Fruit fly (Drosophila melanogaster) whole organism, prepupa: Measurements from ENCODE around the gene ppk23.
A peak's percentile ranks its signal among the peaks of the same experiment; 100 is the strongest.

Experiments
- Blimp-1 ChIP-seq: fragments of 200-800 bp; sonication (Bioruptor generic); optimal IDR thresholded peaks from 3 replicates; lab custom pipeline; 2017; ENCODE audit warnings: missing biosample characterization, missing genetic modification characterization, mild to moderate bottlenecking, moderate library complexity, missing genetic modification reagents
- CG10669 ChIP-seq: fragments of 200-800 bp; sonication (Bioruptor generic); optimal IDR thresholded peaks from 3 replicates; lab custom pipeline; 2018; ENCODE audit warnings: missing biosample characterization, mild to moderate bottlenecking, missing genetic modification characterization, moderate library complexity
- CG11294 ChIP-seq: fragments of 200-800 bp; sonication (Bioruptor generic); IDR thresholded peaks from 2 replicates; pipeline ENCODE4 v1.3.6; 2022; ENCODE audit warnings: missing biosample characterization, missing genetic modification characterization
- CG11762 ChIP-seq: fragments of 200-800 bp; sonication (Bioruptor generic); optimal IDR thresholded peaks from 3 replicates; lab custom pipeline; 2016; ENCODE audit warnings: missing biosample characterization, missing genetic modification characterization; ENCODE audit not compliant: insufficient read depth
- CG11902 ChIP-seq: fragments of 200-800 bp; sonication (Bioruptor generic); optimal IDR thresholded peaks from 3 replicates; lab custom pipeline; 2016; ENCODE audit warnings: missing biosample characterization, missing genetic modification characterization
- CG15336 ChIP-seq: fragments of 200-800 bp; sonication (Bioruptor generic); IDR thresholded peaks from 2 replicates; pipeline ENCODE4 v1.3.6; 2022; ENCODE audit warnings: missing biosample characterization, missing genetic modification characterization
- CG1621 ChIP-seq: fragments of 200-800 bp; sonication (Bioruptor generic); optimal IDR thresholded peaks from 3 replicates; lab custom pipeline; 2018; ENCODE audit warnings: missing biosample characterization, mild to moderate bottlenecking, missing genetic modification characterization
- CG16779 ChIP-seq: fragments of 200-800 bp; sonication (Bioruptor generic); optimal IDR thresholded peaks from 3 replicates; lab custom pipeline; 2017; ENCODE audit warnings: missing biosample characterization, mild to moderate bottlenecking, missing genetic modification characterization
- CG3032 ChIP-seq: fragments of 200-800 bp; optimal IDR thresholded peaks from 2 replicates; lab custom pipeline; 2019; ENCODE audit warnings: missing biosample characterization, mild to moderate bottlenecking, missing genetic modification characterization, moderate library complexity
- CG31627 ChIP-seq: fragments of 200-800 bp; sonication (Bioruptor generic); optimal IDR thresholded peaks from 3 replicates; lab custom pipeline; 2016; ENCODE audit warnings: missing biosample characterization, missing genetic modification characterization
- CG32006 ChIP-seq: fragments of 200-800 bp; sonication (Bioruptor generic); optimal IDR thresholded peaks from 3 replicates; lab custom pipeline; 2017; ENCODE audit warnings: missing biosample characterization, mild to moderate bottlenecking, missing genetic modification characterization
- CG34406 ChIP-seq: fragments of 200-800 bp; sonication (Bioruptor generic); optimal IDR thresholded peaks from 3 replicates; lab custom pipeline; 2016; ENCODE audit warnings: missing biosample characterization, missing genetic modification characterization
- CG3919 ChIP-seq: fragments of 200-800 bp; sonication (Bioruptor generic); optimal IDR thresholded peaks from 3 replicates; lab custom pipeline; 2016; ENCODE audit warnings: missing biosample characterization, missing genetic modification characterization
- CG6792 ChIP-seq: fragments of 200-800 bp; sonication (Bioruptor generic); optimal IDR thresholded peaks from 3 replicates; lab custom pipeline; 2016; ENCODE audit warnings: missing biosample characterization, missing genetic modification characterization
- CG6808 ChIP-seq: fragments of 200-800 bp; sonication (Bioruptor generic); optimal IDR thresholded peaks from 3 replicates; lab custom pipeline; 2017; ENCODE audit warnings: missing biosample characterization, missing genetic modification characterization, mild to moderate bottlenecking, moderate library complexity, missing genetic modification reagents
- CG6854 ChIP-seq: fragments of 200-800 bp; sonication (Bioruptor generic); optimal IDR thresholded peaks from 2 replicates; lab custom pipeline; 2017; ENCODE audit warnings: missing biosample characterization, mild to moderate bottlenecking, missing genetic modification characterization
- CG7368 ChIP-seq: fragments of 200-800 bp; sonication (Bioruptor generic); optimal IDR thresholded peaks from 3 replicates; lab custom pipeline; 2016; ENCODE audit warnings: missing biosample characterization, missing genetic modification characterization
- CG8119 ChIP-seq: fragments of 200-800 bp; sonication (Bioruptor generic); IDR thresholded peaks from 3 replicates; pipeline ENCODE4 v1.3.6; 2022; ENCODE audit warnings: missing biosample characterization, missing genetic modification characterization
- CG8319 ChIP-seq: fragments of 200-800 bp; sonication (Bioruptor generic); optimal IDR thresholded peaks from 3 replicates; lab custom pipeline; 2016; ENCODE audit warnings: missing biosample characterization, missing genetic modification characterization
- CG9139 ChIP-seq: fragments of 200-800 bp; sonication (Bioruptor generic); optimal IDR thresholded peaks from 3 replicates; lab custom pipeline; 2017; ENCODE audit warnings: missing biosample characterization, mild to moderate bottlenecking, missing genetic modification characterization
- Eip75B ChIP-seq: fragments of 200-800 bp; sonication (Bioruptor generic); optimal IDR thresholded peaks from 3 replicates; lab custom pipeline; 2016; ENCODE audit warnings: missing biosample characterization, missing genetic modification characterization
- Eip93F ChIP-seq: fragments of 200-800 bp; sonication (Bioruptor generic); optimal IDR thresholded peaks from 2 replicates; lab custom pipeline; 2016; ENCODE audit warnings: missing biosample characterization, mild to moderate bottlenecking, missing genetic modification characterization
- Ets21C ChIP-seq: fragments of 200-800 bp; sonication (Bioruptor generic); optimal IDR thresholded peaks from 3 replicates; lab custom pipeline; 2016; ENCODE audit warnings: missing biosample characterization, missing genetic modification characterization
- Ets96B ChIP-seq: fragments of 200-800 bp; optimal IDR thresholded peaks from 2 replicates; lab custom pipeline; 2019; ENCODE audit warnings: missing biosample characterization, mild to moderate bottlenecking, missing genetic modification characterization, moderate library complexity
- Gug ChIP-seq: fragments of 200-800 bp; sonication (Bioruptor generic); IDR thresholded peaks from 2 replicates; pipeline ENCODE4 v1.3.6; 2022; ENCODE audit warnings: missing biosample characterization, missing genetic modification characterization
- Hr38 ChIP-seq: sonication (Bioruptor generic); optimal IDR thresholded peaks from 2 replicates; lab custom pipeline; 2016; ENCODE audit warnings: missing biosample characterization, missing genetic modification characterization
- Hr4 ChIP-seq: fragments of 200-800 bp; sonication (Bioruptor generic); optimal IDR thresholded peaks from 3 replicates; lab custom pipeline; 2016; ENCODE audit warnings: missing biosample characterization, missing genetic modification characterization
- Lpt ChIP-seq: fragments of 200-800 bp; sonication (Bioruptor generic); optimal IDR thresholded peaks from 3 replicates; lab custom pipeline; 2016; ENCODE audit warnings: missing biosample characterization, missing genetic modification characterization
- Met ChIP-seq: fragments of 200-800 bp; sonication (Bioruptor generic); optimal IDR thresholded peaks from 3 replicates; lab custom pipeline; 2016; ENCODE audit warnings: missing biosample characterization, missing genetic modification characterization
- OdsH ChIP-seq: fragments of 200-800 bp; sonication (Bioruptor generic); optimal IDR thresholded peaks from 3 replicates; lab custom pipeline; 2016; ENCODE audit warnings: missing biosample characterization, missing genetic modification characterization
- Smox ChIP-seq: fragments of 200-800 bp; sonication (Bioruptor generic); optimal IDR thresholded peaks from 3 replicates; lab custom pipeline; 2016; ENCODE audit warnings: missing biosample characterization, missing genetic modification characterization
- Sox102F ChIP-seq: fragments of 200-800 bp; sonication (Bioruptor generic); optimal IDR thresholded peaks from 2 replicates; lab custom pipeline; 2016; ENCODE audit warnings: missing biosample characterization, mild to moderate bottlenecking, missing genetic modification characterization
- Sox14 ChIP-seq: fragments of 200-800 bp; sonication (Bioruptor generic); optimal IDR thresholded peaks from 3 replicates; lab custom pipeline; 2016; ENCODE audit warnings: missing biosample characterization, missing genetic modification characterization
- Sox15 ChIP-seq: fragments of 200-800 bp; sonication (Bioruptor generic); optimal IDR thresholded peaks from 3 replicates; lab custom pipeline; 2016; ENCODE audit warnings: missing biosample characterization, missing genetic modification characterization
- achi ChIP-seq: fragments of 200-800 bp; sonication (Bioruptor generic); optimal IDR thresholded peaks from 3 replicates; lab custom pipeline; 2016; ENCODE audit warnings: missing biosample characterization, missing genetic modification characterization
- acj6 ChIP-seq: fragments of 200-800 bp; sonication (Bioruptor generic); optimal IDR thresholded peaks from 3 replicates; lab custom pipeline; 2016; ENCODE audit warnings: missing biosample characterization, missing genetic modification characterization
- cyc ChIP-seq: fragments of 200-800 bp; sonication (Bioruptor generic); optimal IDR thresholded peaks from 3 replicates; lab custom pipeline; 2016; ENCODE audit warnings: missing biosample characterization, missing genetic modification characterization
- dac ChIP-seq: fragments of 200-800 bp; sonication (Bioruptor generic); optimal IDR thresholded peaks from 2 replicates; lab custom pipeline; 2017; ENCODE audit warnings: missing biosample characterization, mild to moderate bottlenecking, missing genetic modification characterization
- eg ChIP-seq: fragments of 200-800 bp; sonication (Bioruptor generic); IDR thresholded peaks from 3 replicates; pipeline ENCODE4 v1.3.6; 2022; ENCODE audit warnings: missing biosample characterization, missing genetic modification characterization
- esn ChIP-seq: fragments of 200-800 bp; sonication (Bioruptor generic); optimal IDR thresholded peaks from 2 replicates; lab custom pipeline; 2016; ENCODE audit warnings: missing biosample characterization, mild to moderate bottlenecking, missing genetic modification characterization, moderate library complexity
- fd59A ChIP-seq: fragments of 200-800 bp; sonication (Bioruptor generic); optimal IDR thresholded peaks from 2 replicates; lab custom pipeline; 2017; ENCODE audit warnings: missing biosample characterization, mild to moderate bottlenecking, missing genetic modification characterization, missing genetic modification reagents
- fd85E ChIP-seq: fragments of 200-800 bp; sonication (Bioruptor generic); optimal IDR thresholded peaks from 3 replicates; lab custom pipeline; 2016; ENCODE audit warnings: missing biosample characterization, missing genetic modification characterization
- fkh ChIP-seq: fragments of 200-800 bp; sonication (Bioruptor generic); optimal IDR thresholded peaks from 3 replicates; lab custom pipeline; 2017; ENCODE audit warnings: missing biosample characterization, mild to moderate bottlenecking, missing genetic modification characterization, moderate library complexity
- lz ChIP-seq: fragments of 200-800 bp; sonication (Bioruptor generic); optimal IDR thresholded peaks from 3 replicates; lab custom pipeline; 2016; ENCODE audit warnings: missing biosample characterization, missing genetic modification characterization
- net ChIP-seq: fragments of 200-800 bp; sonication (Bioruptor generic); optimal IDR thresholded peaks from 3 replicates; lab custom pipeline; 2016; ENCODE audit warnings: missing biosample characterization, missing genetic modification characterization
- pdm3 ChIP-seq: fragments of 200-800 bp; sonication (Bioruptor generic); optimal IDR thresholded peaks from 3 replicates; lab custom pipeline; 2016; ENCODE audit warnings: missing biosample characterization, missing genetic modification characterization
- salr ChIP-seq, 2 experiments: fragments of 200-800 bp; sonication (Bioruptor generic); optimal IDR thresholded peaks; 3 replicates each; lab custom pipeline; 2016 to 2018; ENCODE audit warnings: missing biosample characterization in 2 of 2, missing genetic modification characterization in 2 of 2, mild to moderate bottlenecking in 1 of 2
- spab ChIP-seq: fragments of 200-800 bp; sonication (Bioruptor generic); optimal IDR thresholded peaks from 2 replicates; lab custom pipeline; 2017; ENCODE audit warnings: missing biosample characterization, mild to moderate bottlenecking, missing genetic modification characterization, missing genetic modification reagents
- ss ChIP-seq, 2 experiments: fragments of 200-800 bp; sonication (Bioruptor generic); optimal IDR thresholded peaks; 2 replicates in 1 of 2; 3 replicates in 1 of 2; lab custom pipeline; 2017 to 2018; ENCODE audit warnings: mild to moderate bottlenecking in 2 of 2, missing biosample characterization in 2 of 2, missing genetic modification characterization in 2 of 2, moderate library complexity in 1 of 2
- svp ChIP-seq: fragments of 200-800 bp; sonication (Bioruptor generic); peaks from one replicate; lab custom pipeline; 2016; ENCODE audit warnings: missing biosample characterization, missing genetic modification characterization
- topi ChIP-seq: fragments of 200-800 bp; sonication (Bioruptor generic); optimal IDR thresholded peaks from 3 replicates; lab custom pipeline; 2016; ENCODE audit warnings: missing biosample characterization, missing genetic modification characterization
- vri ChIP-seq: fragments of 200-800 bp; sonication (Bioruptor generic); optimal IDR thresholded peaks from 3 replicates; lab custom pipeline; 2016; ENCODE audit warnings: missing biosample characterization, mild to moderate bottlenecking, missing genetic modification characterization

ppk23 gene

dm6 chrX:17579782-17580451 lies 10.9 kb upstream of the ppk23 start, which contains the start of gene CG12991:
Gene CG12991, plus strand, starts transcription at chrX:17579861.
- no peak for TF ChIP-seq CG11902
- TF ChIP-seq CG16779 (tag; lab: Kevin White, UChicago) = peak; percentile 8
- no peak for TF ChIP-seq CG1621 (tag; lab: Kevin White, UChicago)
- TF ChIP-seq CG7368 (GFP tag; lab: Kevin White, UChicago) = no peak
- peak; percentile 42 for TF ChIP-seq vri
- TF ChIP-seq lz (GFP tag; lab: Kevin White, UChicago) = peak; percentile 34
- no peak for TF ChIP-seq CG31627 (GFP tag; lab: Kevin White, UChicago)
- TF ChIP-seq acj6 (GFP tag; lab: Kevin White, UChicago) = no peak
- TF ChIP-seq CG8319 (GFP tag; lab: Kevin White, UChicago) = no peak
- TF ChIP-seq CG11762 (GFP tag; lab: Kevin White, UChicago) = no peak
- TF ChIP-seq ss (GFP tag; optimal IDR thresholded peaks at IDR 0.05; lab: Kevin White, UChicago) = peak; percentile 32 to 49
- TF ChIP-seq OdsH (GFP tag; lab: Kevin White, UChicago) = no peak
- TF ChIP-seq CG15336 (GFP tag; lab: Robert Waterston, UW) = peak; percentile 63
- peak; percentile 26 for TF ChIP-seq Sox14
- TF ChIP-seq Eip93F (GFP tag; lab: Kevin White, UChicago) = no peak
- no peak for TF ChIP-seq Ets21C
- no peak for TF ChIP-seq fd59A (GFP tag; lab: Kevin White, UChicago)
- no peak for TF ChIP-seq Hr38 (GFP tag; lab: Kevin White, UChicago)
- TF ChIP-seq fkh (GFP tag; lab: Kevin White, UChicago) = peak; percentile 20
- TF ChIP-seq cyc (GFP tag; lab: Kevin White, UChicago) = peak; percentile 16
- TF ChIP-seq salr (GFP tag; optimal IDR thresholded peaks at IDR 0.05; lab: Kevin White, UChicago) = no peak
- TF ChIP-seq Lpt (GFP tag; lab: Kevin White, UChicago) = no peak
- no peak for TF ChIP-seq CG10669 (GFP tag; lab: Kevin White, UChicago)
- peak; percentile 58 for TF ChIP-seq CG8119
- TF ChIP-seq Met (GFP tag; lab: Kevin White, UChicago) = peak; percentile 27
- TF ChIP-seq Smox (GFP tag; lab: Kevin White, UChicago) = peak; percentile 40
- TF ChIP-seq CG3032 = no peak
- no peak for TF ChIP-seq Eip75B (GFP tag; lab: Kevin White, UChicago)
- TF ChIP-seq Sox15 (GFP tag; lab: Kevin White, UChicago) = no peak
- TF ChIP-seq Hr4 = peak; percentile 30
- TF ChIP-seq Sox102F = peak; percentile 40
- TF ChIP-seq esn (GFP tag; lab: Kevin White, UChicago) = peak; percentile 42
- no peak for TF ChIP-seq topi
- no peak for TF ChIP-seq dac (GFP tag; lab: Kevin White, UChicago)
- no peak for TF ChIP-seq svp (GFP tag; lab: Kevin White, UChicago)
- no peak for TF ChIP-seq Blimp-1
- peak; percentile 47 for TF ChIP-seq pdm3 (GFP tag; lab: Kevin White, UChicago)
- peak; percentile 35 for TF ChIP-seq CG3919 (GFP tag; lab: Kevin White, UChicago)
- TF ChIP-seq CG34406 = no peak
- TF ChIP-seq net = peak; percentile 31
- TF ChIP-seq CG6792 = peak; percentile 16
- no peak for TF ChIP-seq fd85E (GFP tag; lab: Kevin White, UChicago)
- no peak for TF ChIP-seq Gug (GFP tag; lab: Robert Waterston, UW)
- no peak for TF ChIP-seq CG6854 (GFP tag; lab: Kevin White, UChicago)
- TF ChIP-seq CG11294 (GFP tag; lab: Robert Waterston, UW) = no peak
- TF ChIP-seq eg (GFP tag; lab: Robert Waterston, UW) = peak; percentile 56; the same call in 2 of the 3 replicates
- peak; percentile 36 for TF ChIP-seq CG32006
- TF ChIP-seq CG6808 (GFP tag; lab: Kevin White, UChicago) = no peak
- TF ChIP-seq spab (GFP tag; lab: Kevin White, UChicago) = no peak
- no peak for TF ChIP-seq CG9139 (GFP tag; lab: Kevin White, UChicago)
- TF ChIP-seq achi (GFP tag; lab: Kevin White, UChicago) = peak; percentile 13
- TF ChIP-seq Ets96B = no peak
